Fruit fly (Drosophila melanogaster) whole organism, embryonic: ENCODE measurements around the gene CG42271.
A peak's percentile ranks its signal among the peaks of the same experiment; 100 is the strongest.

Source experiments
- Aef1 ChIP-seq: fragments of 200-800 bp; sonication (Bioruptor generic); IDR thresholded peaks from 3 replicates; pipeline ENCODE4 v1.3.6; 2022; ENCODE audit warnings: missing biosample characterization, missing genetic modification characterization
- Antp ChIP-seq: fragments of 200-800 bp; sonication (Bioruptor generic); optimal IDR thresholded peaks from 3 replicates; lab custom pipeline; 2016; ENCODE audit warnings: missing biosample characterization, missing genetic modification characterization
- Asciz ChIP-seq: fragments of 200-800 bp; sonication (Bioruptor generic); optimal IDR thresholded peaks from 2 replicates; lab custom pipeline; 2017; ENCODE audit warnings: missing biosample characterization, mild to moderate bottlenecking, missing genetic modification characterization, missing genetic modification reagents
- Awh ChIP-seq: fragments of 200-800 bp; sonication (Bioruptor generic); IDR thresholded peaks from 2 replicates; pipeline ENCODE4, ENCODE4 v1.3.6; 2022; ENCODE audit warnings: missing biosample characterization, missing genetic modification characterization
- B-H1 ChIP-seq: fragments of 200-800 bp; sonication (Bioruptor generic); IDR thresholded peaks from 3 replicates; pipeline ENCODE4 v1.3.6; 2022; ENCODE audit warnings: missing biosample characterization, missing genetic modification characterization
- CG12071 ChIP-seq: fragments of 200-800 bp; sonication (Bioruptor generic); optimal IDR thresholded peaks from 3 replicates; lab custom pipeline; 2018; ENCODE audit warnings: missing biosample characterization, mild to moderate bottlenecking, missing genetic modification characterization
- CG13624 ChIP-seq: fragments of 200-800 bp; sonication (Bioruptor generic); optimal IDR thresholded peaks from 2 replicates; lab custom pipeline; 2016; ENCODE audit warnings: missing biosample characterization, missing genetic modification characterization
- CG14441 ChIP-seq: fragments of 200-800 bp; sonication (Bioruptor generic); IDR thresholded peaks from 2 replicates; pipeline ENCODE4 v1.3.6; 2022; ENCODE audit warnings: missing biosample characterization, missing genetic modification characterization
- CG14667 ChIP-seq: fragments of 200-800 bp; sonication (Bioruptor generic); IDR thresholded peaks from 2 replicates; pipeline ENCODE4 v1.3.6; 2022; ENCODE audit warnings: missing biosample characterization, missing genetic modification characterization
- CG14860 ChIP-seq: fragments of 200-800 bp; sonication (Bioruptor generic); IDR thresholded peaks from 3 replicates; pipeline ENCODE4 v1.3.6; 2022; ENCODE audit warnings: missing biosample characterization, missing genetic modification characterization; ENCODE audit not compliant: partially characterized antibody
- CG1603 ChIP-seq: fragments of 200-800 bp; sonication (Bioruptor generic); optimal IDR thresholded peaks from 2 replicates; lab custom pipeline; 2019; ENCODE audit warnings: missing biosample characterization, mild to moderate bottlenecking, missing genetic modification characterization, moderate library complexity
- CG2678 ChIP-seq: fragments of 200-800 bp; sonication (Bioruptor generic); optimal IDR thresholded peaks from 3 replicates; lab custom pipeline; 2019; ENCODE audit warnings: missing biosample characterization, mild to moderate bottlenecking, missing genetic modification characterization, moderate library complexity
- CG30020 ChIP-seq: fragments of 200-800 bp; optimal IDR thresholded peaks from 2 replicates; lab custom pipeline; 2019; ENCODE audit warnings: missing biosample characterization, mild to moderate bottlenecking, missing genetic modification characterization, moderate library complexity
- CG31365 ChIP-seq: fragments of 200-800 bp; sonication (Bioruptor generic); optimal IDR thresholded peaks from 2 replicates; lab custom pipeline; 2018; ENCODE audit warnings: missing biosample characterization, mild to moderate bottlenecking, missing genetic modification characterization
- CG8359 ChIP-seq: fragments of 200-800 bp; sonication (Bioruptor generic); optimal IDR thresholded peaks from 2 replicates; lab custom pipeline; 2017; ENCODE audit warnings: missing biosample characterization, mild to moderate bottlenecking, missing genetic modification characterization, borderline replicate concordance
- CG9727 ChIP-seq: fragments of 200-800 bp; sonication (Bioruptor generic); optimal IDR thresholded peaks from 3 replicates; lab custom pipeline; 2017; ENCODE audit warnings: missing biosample characterization, mild to moderate bottlenecking, missing genetic modification characterization
- Dip2 ChIP-seq: fragments of 200-800 bp; sonication (Bioruptor generic); IDR thresholded peaks from 2 replicates; pipeline ENCODE4 v1.3.6; 2022; ENCODE audit warnings: missing biosample characterization, missing genetic modification characterization
- Drgx ChIP-seq: fragments of 200-800 bp; sonication (Bioruptor generic); IDR thresholded peaks from 2 replicates; pipeline ENCODE4 v1.3.6; 2022; ENCODE audit warnings: missing biosample characterization, missing genetic modification characterization
- Gsc ChIP-seq: fragments of 200-800 bp; sonication (Bioruptor generic); IDR thresholded peaks from 2 replicates; pipeline ENCODE4 v1.3.6; 2022; ENCODE audit warnings: missing biosample characterization, missing genetic modification characterization
- HLH4C ChIP-seq: fragments of 200-800 bp; sonication (Bioruptor generic); IDR thresholded peaks from 3 replicates; pipeline ENCODE4 v1.3.6; 2022; ENCODE audit warnings: missing biosample characterization, missing genetic modification characterization; ENCODE audit not compliant: partially characterized antibody
- HmgD ChIP-seq: fragments of 200-800 bp; sonication (Bioruptor generic); optimal IDR thresholded peaks from 3 replicates; lab custom pipeline; 2016; ENCODE audit warnings: missing biosample characterization, missing genetic modification characterization
- Hr39 ChIP-seq: fragments of >200 bp; optimal IDR thresholded peaks from 2 replicates; lab custom pipeline; 2017
- Lhr ChIP-seq: fragments of 200-800 bp; sonication (Bioruptor generic); optimal IDR thresholded peaks from 3 replicates; lab custom pipeline; 2017; ENCODE audit warnings: mild to moderate bottlenecking, missing biosample characterization, missing genetic modification reagents, missing genetic modification characterization
- NfI ChIP-seq: fragments of 200-800 bp; sonication (Bioruptor generic); optimal IDR thresholded peaks from 3 replicates; lab custom pipeline; 2018; ENCODE audit warnings: missing biosample characterization, mild to moderate bottlenecking, missing genetic modification characterization, moderate library complexity
- Scr ChIP-seq: fragments of 200-800 bp; sonication (Bioruptor generic); IDR thresholded peaks from 2 replicates; pipeline ENCODE4 v1.3.6; 2022; ENCODE audit warnings: missing biosample characterization, missing genetic modification characterization; ENCODE audit not compliant: partially characterized antibody
- Sry-β ChIP-seq: fragments of 200-800 bp; sonication (Bioruptor generic); optimal IDR thresholded peaks from 2 replicates; lab custom pipeline; 2018; ENCODE audit warnings: missing biosample characterization, mild to moderate bottlenecking, missing genetic modification characterization, moderate library complexity
- Sry-δ ChIP-seq: fragments of 200-800 bp; sonication (Bioruptor generic); optimal IDR thresholded peaks from 2 replicates; lab custom pipeline; 2016; ENCODE audit warnings: missing biosample characterization, missing genetic modification characterization
- ac ChIP-seq: fragments of 200-800 bp; sonication (Bioruptor generic); optimal IDR thresholded peaks from 3 replicates; lab custom pipeline; 2017; ENCODE audit warnings: missing biosample characterization, mild to moderate bottlenecking, missing genetic modification characterization
- ap ChIP-seq: fragments of 200-800 bp; sonication (Bioruptor generic); IDR thresholded peaks from 2 replicates; pipeline ENCODE4 v1.3.6; 2022; ENCODE audit warnings: missing biosample characterization, missing genetic modification characterization
- ase ChIP-seq: fragments of 200-800 bp; sonication (Bioruptor generic); IDR thresholded peaks from 3 replicates; pipeline ENCODE4 v1.3.6; 2022; ENCODE audit warnings: missing biosample characterization, missing genetic modification characterization
- ato ChIP-seq: fragments of 200-800 bp; sonication (Bioruptor generic); IDR thresholded peaks from 2 replicates; pipeline ENCODE4 v1.3.6; 2022; ENCODE audit warnings: missing biosample characterization, missing genetic modification characterization; ENCODE audit not compliant: partially characterized antibody
- bcd ChIP-seq: fragments of 200-800 bp; sonication (Bioruptor generic); optimal IDR thresholded peaks from 2 replicates; lab custom pipeline; 2017; ENCODE audit warnings: missing biosample characterization, mild to moderate bottlenecking, missing genetic modification characterization
- bsh ChIP-seq, 2 experiments: fragments of 200-800 bp; sonication (Bioruptor generic); optimal IDR thresholded peaks; 2 replicates each; lab custom pipeline; 2017 to 2018; ENCODE audit warnings: mild to moderate bottlenecking in 2 of 2, missing biosample characterization in 2 of 2, missing genetic modification characterization in 2 of 2, moderate library complexity in 1 of 2
- btn ChIP-seq: fragments of 200-800 bp; sonication (Bioruptor generic); optimal IDR thresholded peaks from 2 replicates; lab custom pipeline; 2016; ENCODE audit warnings: missing biosample characterization, missing genetic modification characterization
- chn ChIP-seq: fragments of 200-800 bp; sonication (Bioruptor generic); optimal IDR thresholded peaks from 2 replicates; lab custom pipeline; 2016; ENCODE audit warnings: missing biosample characterization, missing genetic modification characterization
- ewg ChIP-seq: fragments of 200-800 bp; sonication (Bioruptor generic); optimal IDR thresholded peaks from 3 replicates; lab custom pipeline; 2017; ENCODE audit warnings: mild to moderate bottlenecking, missing biosample characterization, missing genetic modification reagents, missing genetic modification characterization
- hbn ChIP-seq: fragments of 200-800 bp; sonication (Bioruptor generic); IDR thresholded peaks from 2 replicates; pipeline ENCODE4 v1.3.6; 2022; ENCODE audit warnings: missing biosample characterization, missing genetic modification characterization; ENCODE audit not compliant: partially characterized antibody
- hth ChIP-seq: fragments of >200 bp; optimal IDR thresholded peaks from 2 replicates; lab custom pipeline; 2017; ENCODE audit warnings: inconsistent platforms
- ind ChIP-seq: fragments of 200-800 bp; sonication (Bioruptor generic); optimal IDR thresholded peaks from 3 replicates; lab custom pipeline; 2016; ENCODE audit warnings: missing biosample characterization, missing genetic modification characterization
- nerfin-1 ChIP-seq: fragments of 200-800 bp; sonication (Bioruptor generic); optimal IDR thresholded peaks from 3 replicates; lab custom pipeline; 2019; ENCODE audit warnings: missing biosample characterization, mild to moderate bottlenecking, missing genetic modification characterization, moderate library complexity
- pfk ChIP-seq: fragments of 200-800 bp; sonication (Bioruptor generic); optimal IDR thresholded peaks from 2 replicates; lab custom pipeline; 2018; ENCODE audit warnings: missing biosample characterization, mild to moderate bottlenecking, missing genetic modification characterization, moderate library complexity
- phol ChIP-seq: fragments of 200-800 bp; sonication (Bioruptor generic); optimal IDR thresholded peaks from 3 replicates; lab custom pipeline; 2018; ENCODE audit warnings: missing biosample characterization, mild to moderate bottlenecking, missing genetic modification characterization, moderate library complexity
- pita ChIP-seq: fragments of 200-800 bp; sonication (Bioruptor generic); optimal IDR thresholded peaks from 2 replicates; lab custom pipeline; 2017; ENCODE audit warnings: missing biosample characterization, mild to moderate bottlenecking, missing genetic modification characterization
- psq ChIP-seq: fragments of 200-800 bp; sonication (Bioruptor generic); optimal IDR thresholded peaks from 2 replicates; lab custom pipeline; 2017; ENCODE audit warnings: missing biosample characterization, missing genetic modification characterization
- salm ChIP-seq: fragments of 200-800 bp; sonication (Bioruptor generic); optimal IDR thresholded peaks from 2 replicates; lab custom pipeline; 2018; ENCODE audit warnings: missing biosample characterization, mild to moderate bottlenecking, missing genetic modification characterization
- schlank ChIP-seq: fragments of 200-800 bp; sonication (Bioruptor generic); optimal IDR thresholded peaks from 2 replicates; lab custom pipeline; 2018; ENCODE audit warnings: missing biosample characterization, mild to moderate bottlenecking, missing genetic modification characterization
- scrt ChIP-seq: fragments of 200-800 bp; sonication (Bioruptor generic); optimal IDR thresholded peaks from 2 replicates; lab custom pipeline; 2018; ENCODE audit warnings: missing biosample characterization, mild to moderate bottlenecking, missing genetic modification characterization, moderate library complexity
- sd ChIP-seq: fragments of 200-800 bp; sonication (Bioruptor generic); optimal IDR thresholded peaks from 3 replicates; lab custom pipeline; 2018; ENCODE audit warnings: missing biosample characterization, mild to moderate bottlenecking, missing genetic modification characterization, moderate library complexity
- shn ChIP-seq: fragments of 200-800 bp; sonication (Bioruptor generic); optimal IDR thresholded peaks from 3 replicates; lab custom pipeline; 2016; ENCODE audit warnings: missing biosample characterization, missing genetic modification characterization
- ssp ChIP-seq: fragments of 200-800 bp; sonication (Bioruptor generic); IDR thresholded peaks from 2 replicates; pipeline ENCODE4 v1.3.6; 2022; ENCODE audit warnings: missing biosample characterization, missing genetic modification characterization

The CG42271 gene

dm6 chrX:14237873-14238394 is 4.1 kb upstream of the CG42271 start, which contains the start of the genes Fbxl4 and Dus2 (continued):
- peak; percentile 42 for TF ChIP-seq Sry-β (GFP tag; lab: Kevin White, UChicago)
- TF ChIP-seq ssp (GFP tag; lab: Robert Waterston, UW), result peak; percentile 85
- TF ChIP-seq Antp, result peak; percentile 93
- peak; percentile 94 for TF ChIP-seq ind (GFP tag; lab: Kevin White, UChicago)
- TF ChIP-seq NfI, result peak; percentile 89
- TF ChIP-seq hth (lab: Kevin White, UChicago), result no peak
- peak; percentile 93 for TF ChIP-seq CG13624 (GFP tag; lab: Kevin White, UChicago)
- peak; percentile 92 for TF ChIP-seq CG1603
- peak; percentile 79 for TF ChIP-seq B-H1 (GFP tag; lab: Robert Waterston, UW)
- TF ChIP-seq Asciz (GFP tag; lab: Kevin White, UChicago), result peak; percentile 76
- TF ChIP-seq phol (tag; lab: Kevin White, UChicago), result peak; percentile 96
- TF ChIP-seq CG14441 (GFP tag; lab: Robert Waterston, UW), result peak; percentile 91
- TF ChIP-seq Dip2 (GFP tag; lab: Robert Waterston, UW), result 0 out of 2 replicates have a peak, but pooled peaks have one; percentile 15
- TF ChIP-seq pfk (GFP tag; lab: Kevin White, UChicago), result peak; percentile 27
- TF ChIP-seq hbn (GFP tag; lab: Robert Waterston, UW), result no peak
- TF ChIP-seq CG30020 (tag; lab: Kevin White, UChicago), result peak; percentile 87
- TF ChIP-seq chn (GFP tag; lab: Kevin White, UChicago), result peak; percentile 92
- peak; percentile 66 for TF ChIP-seq Sry-δ (GFP tag; lab: Kevin White, UChicago)
- peak; percentile 77 for TF ChIP-seq CG12071 (GFP tag; lab: Kevin White, UChicago)
- peak; percentile 33 to 91 for TF ChIP-seq bsh (GFP tag; optimal IDR thresholded peaks at IDR 0.05; lab: Kevin White, UChicago)
- peak; percentile 89 for TF ChIP-seq scrt (GFP tag; lab: Kevin White, UChicago)
- peak; percentile 80 for TF ChIP-seq Gsc (GFP tag; lab: Robert Waterston, UW)
- TF ChIP-seq ap, result peak; percentile 91
- peak; percentile 69 for TF ChIP-seq salm (tag; lab: Kevin White, UChicago)
- 0 out of 2 replicates have a peak, but pooled peaks have one; percentile 18 for TF ChIP-seq Scr (GFP tag; lab: Robert Waterston, UW)
- TF ChIP-seq Lhr (GFP tag; lab: Kevin White, UChicago), result peak; percentile 76
- no peak; the same call in 1 of the 2 replicates for TF ChIP-seq ato (GFP tag; lab: Robert Waterston, UW)
- TF ChIP-seq ase (GFP tag; lab: Robert Waterston, UW), result peak; percentile 91
- TF ChIP-seq sd (tag; lab: Kevin White, UChicago), result peak; percentile 61
- TF ChIP-seq psq (GFP tag; lab: Kevin White, UChicago), result peak; percentile 74
- peak; percentile 90 for TF ChIP-seq CG14667 (GFP tag; lab: Robert Waterston, UW)
- peak; percentile 96 for TF ChIP-seq CG9727
- peak; percentile 86 for TF ChIP-seq nerfin-1 (tag; lab: Kevin White, UChicago)
- TF ChIP-seq HLH4C, result peak; percentile 60; the same call in 2 of the 3 replicates
- peak; percentile 94 for TF ChIP-seq shn (GFP tag; lab: Kevin White, UChicago)
- peak; percentile 81 for TF ChIP-seq btn (GFP tag; lab: Kevin White, UChicago)
- TF ChIP-seq CG31365, result peak; percentile 47
- peak; percentile 83 for TF ChIP-seq Awh (GFP tag; lab: Robert Waterston, UW)
- peak; percentile 45 for TF ChIP-seq ac
- peak; percentile 79 for TF ChIP-seq Drgx (GFP tag; lab: Robert Waterston, UW)
- peak; percentile 93 for TF ChIP-seq bcd (GFP tag; lab: Kevin White, UChicago)
- TF ChIP-seq CG2678 (tag; lab: Kevin White, UChicago), result peak; percentile 94
- no peak for TF ChIP-seq Hr39
- no peak for TF ChIP-seq pita (GFP tag; lab: Kevin White, UChicago)
- peak; percentile 91 for TF ChIP-seq Aef1 (GFP tag; lab: Robert Waterston, UW)
- TF ChIP-seq HmgD (GFP tag; lab: Kevin White, UChicago), result peak; percentile 67
- TF ChIP-seq CG14860 (GFP tag; lab: Robert Waterston, UW), result peak; percentile 62; the same call in 2 of the 3 replicates
- TF ChIP-seq schlank (tag; lab: Kevin White, UChicago), result peak; percentile 70
- TF ChIP-seq ewg (GFP tag; lab: Kevin White, UChicago), result peak; percentile 83
- peak; percentile 75 for TF ChIP-seq CG8359 (GFP tag; lab: Kevin White, UChicago)
